Worm (Caenorhabditis elegans) whole organism, L4 larva: ENCODE data around the gene fbxb-71.
A peak's percentile ranks its signal among the peaks of the same experiment; 100 is the strongest.

Source experiments
- F10B5.3 ChIP-seq: sonication (generic microtip); optimal IDR thresholded peaks from 2 replicates; lab custom pipeline; 2016; ENCODE audit warnings: mild to moderate bottlenecking, missing genetic modification characterization, missing compliant biosample characterization
- F26F4.8 ChIP-seq: fragments of 200-800 bp; sonication (Bioruptor generic); conservative IDR thresholded peaks from 2 replicates; pipeline ENCODE4 v1.3.6; 2022; ENCODE audit warnings: missing genetic modification characterization, missing compliant biosample characterization
- F37D6.2 ChIP-seq: sonication (generic microtip); optimal IDR thresholded peaks from 2 replicates; lab custom pipeline; 2016; ENCODE audit warnings: mild to moderate bottlenecking, missing genetic modification characterization, missing compliant biosample characterization
- F49E8.2 ChIP-seq: sonication (generic microtip); optimal IDR thresholded peaks from 2 replicates; lab custom pipeline; 2016; ENCODE audit warnings: missing compliant biosample characterization, mild to moderate bottlenecking, missing genetic modification characterization, borderline replicate concordance
- Y105C5A.15 ChIP-seq: fragments of 200-800 bp; sonication (Bioruptor generic); IDR thresholded peaks from 2 replicates; pipeline ENCODE4 v1.3.6; 2022; ENCODE audit warnings: missing genetic modification characterization, missing compliant biosample characterization
- Y48G9A.11 ChIP-seq: fragments of 200-800 bp; sonication (Bioruptor generic); IDR thresholded peaks from 2 replicates; pipeline ENCODE4 v1.3.6; 2022; ENCODE audit warnings: missing genetic modification reagents, missing genetic modification characterization, missing compliant biosample characterization
- Y75B8A.6 ChIP-seq: fragments of 200-800 bp; sonication (Bioruptor generic); IDR thresholded peaks from 2 replicates; pipeline ENCODE4 v1.3.6; 2022; ENCODE audit warnings: missing genetic modification reagents, missing genetic modification characterization, missing compliant biosample characterization
- aha-1 ChIP-seq: fragments of 150-350 bp; peaks from one replicate; lab custom pipeline; 2014; ENCODE audit warnings: missing biosample characterization, missing genetic modification characterization
- arid-1 ChIP-seq: fragments of 200-800 bp; sonication (Bioruptor generic); conservative IDR thresholded peaks from 2 replicates; pipeline ENCODE4 v1.3.6; 2022; ENCODE audit warnings: missing genetic modification reagents, missing genetic modification characterization, missing compliant biosample characterization
- ceh-20 ChIP-seq: fragments of 200-800 bp; sonication (Bioruptor generic); IDR thresholded peaks from 2 replicates; pipeline ENCODE4 v1.3.6; 2022; ENCODE audit warnings: missing genetic modification reagents, missing genetic modification characterization, missing compliant biosample characterization
- ceh-28 ChIP-seq: fragments of 150-350 bp; optimal IDR thresholded peaks from 2 replicates; lab custom pipeline; 2014; ENCODE audit warnings: missing biosample characterization, missing genetic modification reagents, missing genetic modification characterization
- ceh-32 ChIP-seq: sonication (generic microtip); optimal IDR thresholded peaks from 2 replicates; lab custom pipeline; 2016; ENCODE audit warnings: mild to moderate bottlenecking, missing genetic modification characterization, missing compliant biosample characterization; ENCODE audit not compliant: poor library complexity
- ceh-44 ChIP-seq: fragments of 200-800 bp; sonication (Bioruptor generic); IDR thresholded peaks from 2 replicates; pipeline ENCODE4 v1.3.6; 2022; ENCODE audit warnings: missing genetic modification reagents, missing genetic modification characterization, missing compliant biosample characterization
- ceh-62 ChIP-seq: sonication (generic microtip); optimal IDR thresholded peaks from 2 replicates; lab custom pipeline; 2017; ENCODE audit warnings: missing biosample characterization, missing genetic modification characterization
- ctbp-1 ChIP-seq: fragments of 200-800 bp; sonication (Bioruptor generic); IDR thresholded peaks from 2 replicates; pipeline ENCODE4 v1.3.6; 2022; ENCODE audit warnings: missing genetic modification reagents, missing genetic modification characterization, missing compliant biosample characterization
- daf-12 ChIP-seq: fragments of 150-350 bp; optimal IDR thresholded peaks from 2 replicates; lab custom pipeline; 2014; ENCODE audit warnings: missing biosample characterization, missing genetic modification reagents, missing genetic modification characterization
- daf-16 ChIP-seq, 3 experiments: sonication (generic microtip); optimal IDR thresholded peaks; 2 replicates each; lab custom pipeline; 2016 to 2017; ENCODE audit warnings: missing genetic modification characterization in 3 of 3, missing genetic modification reagents in 3 of 3, mild to moderate bottlenecking in 2 of 3, missing compliant biosample characterization in 2 of 3, missing biosample characterization in 1 of 3, moderate library complexity in 1 of 3
- dmd-6 ChIP-seq: fragments of 200-800 bp; sonication (Bioruptor generic); IDR thresholded peaks from 2 replicates; pipeline ENCODE4 v1.3.6; 2022; ENCODE audit warnings: missing genetic modification reagents, missing genetic modification characterization, missing compliant biosample characterization
- dmd-8 ChIP-seq: fragments of 200-800 bp; sonication (Bioruptor generic); IDR thresholded peaks from 2 replicates; pipeline ENCODE4 v1.3.6; 2022; ENCODE audit warnings: missing genetic modification characterization, missing compliant biosample characterization
- dpl-1 ChIP-seq: fragments of 150-350 bp; optimal IDR thresholded peaks from 2 replicates; lab custom pipeline; 2014; ENCODE audit warnings: missing biosample characterization, missing genetic modification reagents, missing genetic modification characterization
- dve-1 ChIP-seq: sonication (generic microtip); optimal IDR thresholded peaks from 2 replicates; lab custom pipeline; 2017; ENCODE audit warnings: antibody characterized with exemption, mild to moderate bottlenecking, missing genetic modification characterization, missing compliant biosample characterization; ENCODE audit not compliant: insufficient read depth
- egl-43 ChIP-seq: fragments of 200-800 bp; sonication (Bioruptor generic); IDR thresholded peaks from 2 replicates; pipeline ENCODE4 v1.3.6; 2022; ENCODE audit warnings: missing genetic modification reagents, missing genetic modification characterization, missing compliant biosample characterization
- fos-1 ChIP-seq: fragments of 150-350 bp; optimal IDR thresholded peaks from 2 replicates; lab custom pipeline; 2014; ENCODE audit warnings: missing biosample characterization, missing genetic modification characterization
- hif-1 ChIP-seq, 2 experiments: sonication (generic microtip); optimal IDR thresholded peaks; 2 replicates each; lab custom pipeline; 2016 to 2017; ENCODE audit warnings: missing compliant biosample characterization in 2 of 2, missing genetic modification characterization in 2 of 2, missing genetic modification reagents in 2 of 2, missing genotype in 2 of 2, mild to moderate bottlenecking in 1 of 2
- jun-1 ChIP-seq: fragments of 150-350 bp; optimal IDR thresholded peaks from 2 replicates; lab custom pipeline; 2014; ENCODE audit warnings: missing biosample characterization, missing genetic modification reagents, missing genetic modification characterization
- lim-7 ChIP-seq: fragments of 200-800 bp; sonication (Bioruptor generic); IDR thresholded peaks from 2 replicates; pipeline ENCODE4 v1.3.6; 2022; ENCODE audit warnings: missing genetic modification characterization, missing compliant biosample characterization
- lin-1 ChIP-seq: fragments of 200-800 bp; sonication (Bioruptor generic); IDR thresholded peaks from 2 replicates; pipeline ENCODE4 v1.3.6; 2022; ENCODE audit warnings: missing genetic modification reagents, missing genetic modification characterization, missing compliant biosample characterization
- lin-15B ChIP-seq: fragments of 150-350 bp; sonication (generic microtip); optimal IDR thresholded peaks from 3 replicates; lab custom pipeline; 2014; ENCODE audit warnings: missing biosample characterization, missing genetic modification characterization
- lsy-2 ChIP-seq, 2 experiments: fragments of 150-350 bp in 1 of 2; sonication (generic microtip) in 1 of 2; optimal IDR thresholded peaks; 2 replicates each; lab custom pipeline; 2014 to 2017; ENCODE audit warnings: missing biosample characterization in 2 of 2, missing genetic modification characterization in 2 of 2
- mdl-1 ChIP-seq, 2 experiments: fragments of 150-350 bp in 1 of 2; sonication (generic microtip) in 1 of 2; optimal IDR thresholded peaks; 2 replicates each; lab custom pipeline; 2014 to 2017; ENCODE audit warnings: missing biosample characterization in 2 of 2, missing genetic modification characterization in 2 of 2
- mdt-29 ChIP-seq: fragments of 200-800 bp; sonication (Bioruptor generic); IDR thresholded peaks from 2 replicates; pipeline ENCODE4 v1.3.6; 2022; ENCODE audit warnings: missing genetic modification reagents, missing genetic modification characterization, missing compliant biosample characterization
- mep-1 ChIP-seq: fragments of 150-350 bp; sonication (generic microtip); optimal IDR thresholded peaks from 3 replicates; lab custom pipeline; 2014; ENCODE audit warnings: missing biosample characterization, missing genetic modification characterization
- mes-2 ChIP-seq: sonication (generic microtip); optimal IDR thresholded peaks from 2 replicates; lab custom pipeline; 2016; ENCODE audit warnings: missing genotype, mild to moderate bottlenecking, missing genetic modification characterization, missing compliant biosample characterization; ENCODE audit not compliant: poor library complexity, severe bottlenecking
- mxl-2 ChIP-seq: fragments of 200-800 bp; sonication (Bioruptor generic); conservative IDR thresholded peaks from 2 replicates; pipeline ENCODE4 v1.3.6; 2022; ENCODE audit warnings: missing genetic modification reagents, missing genetic modification characterization, missing compliant biosample characterization
- mxl-3 ChIP-seq: fragments of 200-800 bp; sonication (Bioruptor generic); optimal IDR thresholded peaks from 2 replicates; lab custom pipeline; 2018; ENCODE audit warnings: mild to moderate bottlenecking, missing genetic modification characterization, missing compliant biosample characterization
- nhr-11 ChIP-seq: fragments of 150-350 bp; optimal IDR thresholded peaks from 2 replicates; lab custom pipeline; 2014; ENCODE audit warnings: missing biosample characterization, missing genetic modification characterization
- nhr-111 ChIP-seq: fragments of 200-800 bp; sonication (Bioruptor generic); optimal IDR thresholded peaks from 2 replicates; lab custom pipeline; 2018; ENCODE audit warnings: mild to moderate bottlenecking, missing genetic modification characterization, missing compliant biosample characterization
- nhr-28 ChIP-seq: fragments of 150-350 bp; optimal IDR thresholded peaks from 2 replicates; lab custom pipeline; 2014; ENCODE audit warnings: missing biosample characterization, missing genetic modification characterization
- nhr-41 ChIP-seq: fragments of 200-800 bp; sonication (Bioruptor generic); IDR thresholded peaks from 2 replicates; pipeline ENCODE4 v1.3.6; 2022; ENCODE audit warnings: missing genetic modification reagents, missing genetic modification characterization, missing compliant biosample characterization
- nhr-42 ChIP-seq: fragments of 200-800 bp; sonication (Bioruptor generic); IDR thresholded peaks from 2 replicates; pipeline ENCODE4 v1.3.6; 2022; ENCODE audit warnings: missing genetic modification characterization, missing compliant biosample characterization
- nhr-48 ChIP-seq: sonication (generic microtip); optimal IDR thresholded peaks from 2 replicates; lab custom pipeline; 2016; ENCODE audit warnings: mild to moderate bottlenecking, missing genetic modification characterization, missing compliant biosample characterization
- php-3 ChIP-seq: fragments of 200-800 bp; sonication (Bioruptor generic); IDR thresholded peaks from 2 replicates; pipeline ENCODE4 v1.3.6; 2022; ENCODE audit warnings: missing genetic modification reagents, missing genetic modification characterization, missing compliant biosample characterization
- pqm-1 ChIP-seq: sonication (generic microtip); optimal IDR thresholded peaks from 2 replicates; lab custom pipeline; 2017; ENCODE audit warnings: missing biosample characterization, missing genetic modification characterization
- sdz-12 ChIP-seq: fragments of 200-800 bp; sonication (Bioruptor generic); optimal IDR thresholded peaks from 2 replicates; lab custom pipeline; 2018; ENCODE audit warnings: mild to moderate bottlenecking, missing genetic modification characterization, missing compliant biosample characterization
- set-16 ChIP-seq: fragments of 200-800 bp; sonication (Bioruptor generic); IDR thresholded peaks from 2 replicates; pipeline ENCODE4 v1.3.6; 2022; ENCODE audit warnings: missing genetic modification reagents, missing genetic modification characterization, missing compliant biosample characterization
- snpc-4 ChIP-seq: fragments of 150-350 bp; optimal IDR thresholded peaks from 2 replicates; lab custom pipeline; 2014; ENCODE audit warnings: missing biosample characterization, missing genetic modification characterization
- tag-97 ChIP-seq: fragments of 200-800 bp; sonication (Bioruptor generic); IDR thresholded peaks from 2 replicates; pipeline ENCODE4 v1.3.6; 2022; ENCODE audit warnings: missing genetic modification characterization, missing compliant biosample characterization
- zfp-3 ChIP-seq: fragments of 200-800 bp; sonication (Bioruptor generic); conservative IDR thresholded peaks from 2 replicates; pipeline ENCODE4 v1.3.6; 2022; ENCODE audit warnings: missing genetic modification reagents, missing genetic modification characterization, missing compliant biosample characterization
- zip-2 ChIP-seq: fragments of 150-350 bp; optimal IDR thresholded peaks from 2 replicates; lab custom pipeline; 2014; ENCODE audit warnings: missing biosample characterization, missing genetic modification characterization

Gene fbxb-71

ce11 chrX:3226348-3227229 lies 36.1 kb upstream of the fbxb-71 start:
- TF ChIP-seq F49E8.2 (tag; lab: Kevin White, UChicago) (no peak), ctbp-1 (GFP tag; lab: Robert Waterston, UW) (no peak), daf-12 (tag; lab: Kevin White, UChicago) (no peak), dpl-1 (GFP tag; lab: Kevin White, UChicago) (no peak), lin-1 (GFP tag; lab: Robert Waterston, UW) (no peak), aha-1 (peak; percentile 87), lim-7 (0 out of 2 replicates have a peak, but pooled peaks have one; percentile 12), nhr-48 (no peak), lin-15B (tag; lab: Kevin White, UChicago) (no peak), tag-97 (no peak), hif-1 (tag; optimal IDR thresholded peaks at IDR 0.05; lab: Kevin White, UChicago) (no peak), ceh-28 (no peak), nhr-11 (tag; lab: Kevin White, UChicago) (no peak), dmd-8 (no peak), arid-1 (GFP tag; lab: Robert Waterston, UW) (no peak), mep-1 (no peak), ceh-20 (GFP tag; lab: Robert Waterston, UW) (no peak), mdl-1 (tag; optimal IDR thresholded peaks at IDR 0.05; lab: Kevin White, UChicago) (no peak), nhr-28 (tag; lab: Kevin White, UChicago) (peak; percentile 24), F26F4.8 (GFP tag; lab: Robert Waterston, UW) (no peak), lsy-2 (tag; optimal IDR thresholded peaks at IDR 0.05; lab: Kevin White, UChicago) (no peak), Y105C5A.15 (GFP tag; lab: Robert Waterston, UW) (no peak), dve-1 (tag; lab: Kevin White, UChicago) (peak; percentile 23), nhr-42 (GFP tag; lab: Robert Waterston, UW) (0 out of 2 replicates have a peak, but pooled peaks have one; percentile 50), mxl-2 (GFP tag; lab: Robert Waterston, UW) (no peak), mdt-29 (GFP tag; lab: Robert Waterston, UW) (no peak), nhr-111 (no peak), Y75B8A.6 (no peak), pqm-1 (tag; lab: Kevin White, UChicago) (peak; percentile 68), mes-2 (tag; lab: Kevin White, UChicago) (no peak), mxl-3 (GFP tag; lab: Kevin White, UChicago) (no peak), set-16 (peak; percentile 52), nhr-41 (GFP tag; lab: Robert Waterston, UW) (no peak), F10B5.3 (no peak), dmd-6 (GFP tag; lab: Robert Waterston, UW) (no peak), ceh-32 (tag; lab: Kevin White, UChicago) (no peak), zip-2 (tag; lab: Kevin White, UChicago) (no peak), php-3 (GFP tag; lab: Robert Waterston, UW) (no peak), sdz-12 (GFP tag; lab: Kevin White, UChicago) (no peak), daf-16 (GFP tag; optimal IDR thresholded peaks at IDR 0.05; lab: Kevin White, UChicago) (no peak), daf-16 (tag; optimal IDR thresholded peaks at IDR 0.05; lab: Kevin White, UChicago) (peak; percentile 75), Y48G9A.11 (GFP tag; lab: Robert Waterston, UW) (no peak), snpc-4 (tag; lab: Kevin White, UChicago) (no peak), jun-1 (tag; lab: Kevin White, UChicago) (no peak), zfp-3 (GFP tag; lab: Robert Waterston, UW) (0 out of 2 replicates have a peak, but pooled peaks have one; percentile 28), ceh-62 (no peak), ceh-44 (no peak), fos-1 (tag; lab: Kevin White, UChicago) (no peak), F37D6.2 (no peak), egl-43 (GFP tag; lab: Robert Waterston, UW) (no peak)
